Fruit fly (Drosophila melanogaster) whole organism, adult: Measurements from ENCODE around the gene hth.

ENCODE experiments used
- CG12768 ChIP-seq: fragments of 200-800 bp; sonication (Bioruptor generic); optimal IDR thresholded peaks from 2 replicates; lab custom pipeline; 2017; ENCODE audit warnings: missing biosample characterization, missing genetic modification characterization, mild to moderate bottlenecking, moderate library complexity, missing genetic modification reagents
- CG14711 ChIP-seq: fragments of 200-800 bp; sonication (Bioruptor generic); optimal IDR thresholded peaks from 2 replicates; lab custom pipeline; 2018; ENCODE audit warnings: missing biosample characterization, mild to moderate bottlenecking, missing genetic modification characterization, moderate library complexity
- CG1620 ChIP-seq: fragments of 200-800 bp; sonication (Bioruptor generic); optimal IDR thresholded peaks from 2 replicates; lab custom pipeline; 2016; ENCODE audit warnings: missing biosample characterization, missing genetic modification characterization
- CG5204 ChIP-seq: fragments of 200-800 bp; sonication (Bioruptor generic); optimal IDR thresholded peaks from 2 replicates; lab custom pipeline; 2016; ENCODE audit warnings: missing biosample characterization, missing genetic modification characterization
- CG7045 ChIP-seq: fragments of 200-800 bp; sonication (Bioruptor generic); optimal IDR thresholded peaks from 2 replicates; lab custom pipeline; 2017; ENCODE audit warnings: missing biosample characterization, mild to moderate bottlenecking, missing genetic modification characterization
- CG7101 ChIP-seq: fragments of 200-800 bp; sonication (Bioruptor generic); optimal IDR thresholded peaks from 2 replicates; lab custom pipeline; 2018; ENCODE audit warnings: missing biosample characterization, mild to moderate bottlenecking, missing genetic modification characterization, moderate library complexity
- Crg-1 ChIP-seq: fragments of 200-800 bp; sonication (Bioruptor generic); optimal IDR thresholded peaks from 2 replicates; lab custom pipeline; 2016; ENCODE audit warnings: missing biosample characterization, missing genetic modification characterization
- Mnt ChIP-seq: fragments of 200-800 bp; sonication (Bioruptor generic); optimal IDR thresholded peaks from 2 replicates; lab custom pipeline; 2016; ENCODE audit warnings: missing biosample characterization, mild to moderate bottlenecking, missing genetic modification characterization
- cic ChIP-seq: fragments of 200-800 bp; sonication (Bioruptor generic); optimal IDR thresholded peaks from 2 replicates; lab custom pipeline; 2017; ENCODE audit warnings: missing biosample characterization, mild to moderate bottlenecking, missing genetic modification characterization, moderate library complexity
- ovo ChIP-seq: fragments of 200-800 bp; sonication (Bioruptor generic); optimal IDR thresholded peaks from 2 replicates; lab custom pipeline; 2016; ENCODE audit warnings: missing biosample characterization, missing genetic modification characterization
- pad ChIP-seq: fragments of 200-800 bp; sonication (Bioruptor generic); optimal IDR thresholded peaks from 3 replicates; lab custom pipeline; 2017; ENCODE audit warnings: missing biosample characterization, missing genetic modification characterization, mild to moderate bottlenecking, moderate library complexity, missing genetic modification reagents
- tj ChIP-seq: fragments of 200-800 bp; sonication (Bioruptor generic); optimal IDR thresholded peaks from 3 replicates; lab custom pipeline; 2017; ENCODE audit warnings: missing biosample characterization, mild to moderate bottlenecking, missing genetic modification characterization, moderate library complexity
- toe ChIP-seq: fragments of 200-800 bp; sonication (Bioruptor generic); optimal IDR thresholded peaks from 2 replicates; lab custom pipeline; 2016; ENCODE audit warnings: missing biosample characterization, missing genetic modification characterization

DNA sequence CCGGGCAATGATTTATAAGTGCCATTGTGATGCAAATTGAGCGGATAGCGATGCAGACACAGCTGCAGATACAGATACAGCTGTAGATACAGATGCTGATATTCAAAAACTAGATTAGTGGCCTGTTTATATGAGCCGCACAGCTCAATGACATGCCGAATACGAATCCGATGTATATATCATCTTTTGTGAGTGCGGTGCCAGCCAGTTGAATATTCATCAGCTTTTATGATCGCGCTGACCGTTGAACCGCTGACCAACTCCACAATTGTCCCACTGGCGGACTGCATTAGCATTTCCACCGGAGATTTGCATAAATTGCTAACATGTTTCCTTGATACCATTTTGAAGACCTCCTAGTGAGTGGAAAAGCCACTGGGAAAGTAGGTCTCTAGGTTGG is 47.9 kb upstream of the hth start:
- TF ChIP-seq CG14711 (tag; lab: Kevin White, UChicago) (no peak), ovo (no peak), CG5204 (GFP tag; lab: Kevin White, UChicago) (no peak), tj (no peak), CG7045 (GFP tag; lab: Kevin White, UChicago) (no peak), cic (no peak), toe (no peak), pad (GFP tag; lab: Kevin White, UChicago) (no peak), Crg-1 (no peak), Mnt (GFP tag; lab: Kevin White, UChicago) (no peak), CG7101 (no peak), CG1620 (GFP tag; lab: Kevin White, UChicago) (no peak), CG12768 (GFP tag; lab: Kevin White, UChicago) (no peak)
